Worm (Caenorhabditis elegans) whole organism, L4 larva: ENCODE results near the gene T26C12.1.

ENCODE experiments used
- fkh-10 ChIP-seq: fragments of 150-350 bp; optimal IDR thresholded peaks from 2 replicates; lab custom pipeline; 2014; ENCODE audit warnings: missing biosample characterization, missing genetic modification reagents, missing genetic modification characterization
- lin-15B ChIP-seq: fragments of 150-350 bp; sonication (generic microtip); optimal IDR thresholded peaks from 3 replicates; lab custom pipeline; 2014; ENCODE audit warnings: missing biosample characterization, missing genetic modification characterization
- nhr-11 ChIP-seq: fragments of 150-350 bp; optimal IDR thresholded peaks from 2 replicates; lab custom pipeline; 2014; ENCODE audit warnings: missing biosample characterization, missing genetic modification characterization
- nhr-237 ChIP-seq: sonication (generic microtip); optimal IDR thresholded peaks from 2 replicates; lab custom pipeline; 2017; ENCODE audit warnings: missing biosample characterization, missing genetic modification characterization
- nhr-41 ChIP-seq: fragments of 200-800 bp; sonication (Bioruptor generic); IDR thresholded peaks from 2 replicates; pipeline ENCODE4 v1.3.6; 2022; ENCODE audit warnings: missing genetic modification reagents, missing genetic modification characterization, missing compliant biosample characterization
- nhr-6 ChIP-seq: fragments of 150-350 bp; optimal IDR thresholded peaks from 2 replicates; lab custom pipeline; 2014; ENCODE audit warnings: missing biosample characterization, missing genetic modification characterization
- pqm-1 ChIP-seq: sonication (generic microtip); optimal IDR thresholded peaks from 2 replicates; lab custom pipeline; 2017; ENCODE audit warnings: missing biosample characterization, missing genetic modification characterization
- snpc-4 ChIP-seq: fragments of 150-350 bp; optimal IDR thresholded peaks from 2 replicates; lab custom pipeline; 2014; ENCODE audit warnings: missing biosample characterization, missing genetic modification characterization
- unc-62 ChIP-seq, 3 experiments: fragments of 150-350 bp in 1 of 3; sonication (generic microtip); optimal IDR thresholded peaks in 2 of 3; peaks in 1 of 3; 1 replicate in 1 of 3; 2 replicates in 2 of 3; lab custom pipeline; 2014 to 2017; ENCODE audit warnings: missing biosample characterization in 3 of 3, missing genetic modification characterization in 3 of 3, missing genetic modification reagents in 3 of 3, missing genotype in 1 of 3

DNA sequence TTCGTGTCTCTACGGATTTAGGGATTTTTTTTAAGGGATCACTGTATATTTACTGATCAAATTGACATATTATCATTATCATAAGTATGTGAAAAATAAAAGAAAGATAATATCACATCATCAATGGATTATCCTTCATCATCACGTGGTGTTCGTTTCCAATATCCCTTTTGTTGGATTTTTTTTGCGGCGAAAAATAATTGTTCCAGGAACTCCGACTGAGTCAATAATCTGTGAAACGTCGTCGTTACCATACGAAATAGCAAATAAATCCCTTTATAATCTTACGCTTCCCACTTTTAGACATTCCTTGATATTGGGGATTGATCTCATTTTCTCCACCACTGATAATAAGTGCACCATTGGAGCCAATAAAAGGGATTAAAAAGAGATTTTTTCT, 8.7 kb upstream of the T26C12.1 start:
- TF ChIP-seq fkh-10, result no peak
- no peak for TF ChIP-seq snpc-4 (tag; lab: Kevin White, UChicago)
- TF ChIP-seq nhr-11 (tag; lab: Kevin White, UChicago), result no peak
- TF ChIP-seq nhr-6 (tag; lab: Kevin White, UChicago), result no peak
- TF ChIP-seq nhr-237 (tag; lab: Kevin White, UChicago), result no peak
- TF ChIP-seq pqm-1 (tag; lab: Kevin White, UChicago), result no peak
- no peak for TF ChIP-seq nhr-41
- no peak for TF ChIP-seq unc-62 (GFP tag; optimal IDR thresholded peaks at IDR 0.05 in 1 of 2; lab: Kevin White, UChicago)
- no peak for TF ChIP-seq unc-62 (tag; optimal IDR thresholded peaks at IDR 0.05; lab: Kevin White, UChicago)
- no peak for TF ChIP-seq lin-15B (tag; lab: Kevin White, UChicago)
